Worm (Caenorhabditis elegans): Measurements from ENCODE around the gene abu-1.

ce11 chrV:10371951-10372350, 9.7 kb downstream of the abu-1 start, which contains the start of gene ugt-49:
- TF ChIP-seq mdl-1 (tag; optimal IDR thresholded peaks at IDR 0.05), result no peak
- TF ChIP-seq ZK546.5 (tag; optimal IDR thresholded peaks at IDR 0.05), result no peak
- no peak for TF ChIP-seq elt-3 (tag; optimal IDR thresholded peaks at IDR 0.05)
- TF ChIP-seq unc-39 (tag; optimal IDR thresholded peaks at IDR 0.05), result no peak
- TF ChIP-seq nhr-21 (tag; optimal IDR thresholded peaks at IDR 0.05), result no peak
- no peak for TF ChIP-seq ceh-82 (tag; optimal IDR thresholded peaks at IDR 0.05)
- no peak for TF ChIP-seq R02D3.7 (tag; optimal IDR thresholded peaks at IDR 0.05)
- no peak for TF ChIP-seq alr-1 (tag; optimal IDR thresholded peaks at IDR 0.05)
- TF ChIP-seq unc-62 (GFP tag; optimal IDR thresholded peaks at IDR 0.05), result no peak
- TF ChIP-seq crh-2 (tag; optimal IDR thresholded peaks at IDR 0.05), result no peak
